Worm (Caenorhabditis elegans): ENCODE measurements around the gene C44B7.11.

DNA sequence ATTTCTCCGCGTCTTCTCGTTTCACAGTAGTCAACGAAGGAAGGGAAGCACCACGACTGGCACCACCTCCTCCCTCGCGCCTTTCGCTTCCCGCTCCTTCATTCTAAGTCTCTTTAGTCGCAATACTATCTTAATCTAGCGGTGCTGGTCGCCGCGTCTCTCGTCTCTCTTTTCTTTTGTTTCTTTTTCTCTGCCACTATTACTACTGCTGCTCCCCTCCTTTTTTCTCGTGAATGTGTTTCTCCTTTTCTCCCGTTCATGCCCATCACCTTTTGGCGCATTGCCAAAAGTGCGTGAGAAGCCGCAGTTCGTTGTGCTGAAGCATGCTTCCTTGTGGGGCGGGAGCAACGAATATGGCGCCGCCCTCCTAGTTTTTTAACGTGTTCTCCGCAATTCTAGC is 29.1 kb upstream of the C44B7.11 start:
- peak; percentile 26 for TF ChIP-seq dao-5 (tag; optimal IDR thresholded peaks at IDR 0.05)
- TF ChIP-seq him-1 (tag; optimal IDR thresholded peaks at IDR 0.05): peak; percentile 66
- peak; percentile 51 for TF ChIP-seq W03F9.2 (tag; optimal IDR thresholded peaks at IDR 0.05)

All from whole organism, L4/young adult.